Fruit fly (Drosophila melanogaster) whole organism, wandering third instar larva: ENCODE measurements around the gene smog.

Experiments used
- Dfd ChIP-seq: fragments of >200 bp; optimal IDR thresholded peaks from 2 replicates; lab custom pipeline; 2017; ENCODE audit warnings: missing biosample characterization, missing genetic modification characterization
- Hnf4 ChIP-seq: fragments of 200-800 bp; sonication (Bioruptor generic); optimal IDR thresholded peaks from 2 replicates; lab custom pipeline; 2016; ENCODE audit warnings: missing biosample characterization, mild to moderate bottlenecking, missing genetic modification characterization
- OdsH ChIP-seq: fragments of 200-800 bp; sonication (Bioruptor generic); optimal IDR thresholded peaks from 2 replicates; lab custom pipeline; 2016; ENCODE audit warnings: missing biosample characterization, mild to moderate bottlenecking, missing genetic modification characterization
- dl ChIP-seq, 2 experiments: fragments of 175-275, 200-275 bp in 1 of 2; fragments of 200-275 bp in 1 of 2; sonication (Bioruptor generic); optimal IDR thresholded peaks; lab custom pipeline; 2018; ENCODE audit warnings: mild to moderate bottlenecking in 2 of 2, missing biosample characterization in 2 of 2, missing genetic modification characterization in 2 of 2, moderate library complexity in 2 of 2; ENCODE audit not compliant: partially characterized antibody in 2 of 2, insufficient read depth in 1 of 2
- ey ChIP-seq: fragments of 200-800 bp; sonication (Bioruptor generic); optimal IDR thresholded peaks from 2 replicates; lab custom pipeline; 2016; ENCODE audit warnings: missing biosample characterization, missing genetic modification characterization
- h ChIP-seq: fragments of 200-800 bp; sonication (Bioruptor generic); optimal IDR thresholded peaks from 3 replicates; lab custom pipeline; 2016; ENCODE audit warnings: missing biosample characterization, mild to moderate bottlenecking, missing genetic modification characterization
- pan ChIP-seq: fragments of >200 bp; optimal IDR thresholded peaks from 2 replicates; lab custom pipeline; 2017
- tai ChIP-seq: sonication (Bioruptor generic); optimal IDR thresholded peaks from 2 replicates; lab custom pipeline; 2016; ENCODE audit warnings: missing biosample characterization, missing genetic modification characterization

- no peak for TF ChIP-seq dl (GFP tag; optimal IDR thresholded peaks at IDR 0.05; lab: Kevin White, UChicago; ENCODE audit: insufficient read depth in 1 of 2, partially characterized antibody in 2 of 2)
- no peak for TF ChIP-seq ey (GFP tag; lab: Kevin White, UChicago)
- TF ChIP-seq Hnf4 (GFP tag; lab: Kevin White, UChicago) = no peak
- TF ChIP-seq OdsH = no peak
- no peak for TF ChIP-seq pan (lab: Kevin White, UChicago)
- TF ChIP-seq Dfd (GFP tag; lab: Kevin White, UChicago) = no peak
- no peak for TF ChIP-seq tai (GFP tag; lab: Kevin White, UChicago)
- TF ChIP-seq h (GFP tag; lab: Kevin White, UChicago) = no peak
Measured at dm6 chr2L:4895902-4896301, 43.2 kb downstream of the smog start.
